Worm (Caenorhabditis elegans): Measurements from ENCODE around the gene clec-171.

Gene clec-171

DNA sequence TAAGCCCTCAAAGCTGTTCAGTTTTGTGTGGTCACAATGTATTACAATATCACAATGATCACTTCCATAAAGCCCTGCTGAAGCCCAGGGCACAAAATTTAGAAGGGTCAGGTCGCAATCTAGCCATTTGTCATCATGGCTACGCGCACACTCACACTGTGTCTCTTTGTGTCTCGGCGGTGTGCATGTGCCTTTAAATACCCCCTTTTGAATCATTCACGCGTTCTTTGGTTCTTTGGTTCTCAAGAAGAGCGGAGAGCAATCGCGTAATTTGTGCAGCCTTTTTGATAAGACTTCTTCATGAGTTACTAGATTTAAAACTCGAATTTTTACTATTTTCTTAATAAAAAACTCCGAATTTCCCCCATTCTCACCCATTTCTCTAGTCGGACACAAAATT is 27.8 kb upstream of the clec-171 start:
- TF ChIP-seq pha-2 (tag; optimal IDR thresholded peaks at IDR 0.05) = no peak
- TF ChIP-seq eyg-1 (tag; optimal IDR thresholded peaks at IDR 0.05) = no peak
- peak; percentile 55 for TF ChIP-seq elt-2 (tag; optimal IDR thresholded peaks at IDR 0.05)
- no peak for TF ChIP-seq ceh-24 (tag; optimal IDR thresholded peaks at IDR 0.05)
- no peak for TF ChIP-seq hlh-6 (tag; optimal IDR thresholded peaks at IDR 0.05)

DNA sequence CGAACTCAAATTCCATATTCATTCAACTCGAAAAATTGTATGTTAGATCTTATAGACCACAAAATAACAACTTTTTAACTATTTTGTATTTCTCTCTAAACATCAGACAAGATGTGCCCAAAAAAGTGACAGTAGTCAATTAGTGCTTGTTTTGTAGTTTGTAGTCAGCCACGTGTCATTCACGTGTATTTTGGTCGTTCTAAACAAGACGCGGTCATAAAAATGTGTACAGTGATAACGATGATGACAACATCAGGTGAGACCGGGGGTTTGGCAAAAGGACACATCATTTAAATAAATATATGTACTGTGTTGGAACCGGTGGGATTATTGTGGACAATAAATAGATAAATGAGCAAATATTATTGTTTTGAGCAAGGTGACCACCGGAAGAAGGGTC is 27.0 kb upstream of the clec-171 start:
- no peak for TF ChIP-seq syd-9 (tag; optimal IDR thresholded peaks at IDR 0.05)
- peak; percentile 70 for TF ChIP-seq elt-2 (tag; optimal IDR thresholded peaks at IDR 0.05)
- TF ChIP-seq fax-1 (tag; optimal IDR thresholded peaks at IDR 0.05) = no peak
- TF ChIP-seq unc-42 (tag; optimal IDR thresholded peaks at IDR 0.05) = no peak
- TF ChIP-seq fkh-6 (tag; optimal IDR thresholded peaks at IDR 0.05) = no peak

DNA sequence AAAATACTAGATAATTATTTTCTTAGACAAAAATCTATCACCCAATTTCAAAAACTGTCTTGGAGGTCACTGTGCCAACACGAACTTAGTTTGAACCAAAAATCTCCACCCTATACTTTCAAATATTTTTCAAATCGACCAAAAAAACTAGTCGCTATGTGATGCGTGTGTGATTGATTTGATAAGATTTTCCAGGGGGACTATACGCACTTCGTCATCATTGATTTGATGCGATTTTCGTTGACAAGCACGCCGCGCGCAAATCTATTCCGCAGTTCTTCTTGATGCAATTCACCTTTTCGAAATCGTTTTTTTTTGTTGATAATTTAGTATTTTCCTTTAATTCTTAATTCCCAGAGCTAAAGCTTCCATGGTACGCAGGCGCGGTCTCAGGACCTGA is 26.3 kb upstream of the clec-171 start:
- no peak for TF ChIP-seq pat-9 (tag; optimal IDR thresholded peaks at IDR 0.05)
- TF ChIP-seq ahr-1 (tag; optimal IDR thresholded peaks at IDR 0.05) = no peak
- TF ChIP-seq rnt-1 (tag; optimal IDR thresholded peaks at IDR 0.05) = no peak

DNA sequence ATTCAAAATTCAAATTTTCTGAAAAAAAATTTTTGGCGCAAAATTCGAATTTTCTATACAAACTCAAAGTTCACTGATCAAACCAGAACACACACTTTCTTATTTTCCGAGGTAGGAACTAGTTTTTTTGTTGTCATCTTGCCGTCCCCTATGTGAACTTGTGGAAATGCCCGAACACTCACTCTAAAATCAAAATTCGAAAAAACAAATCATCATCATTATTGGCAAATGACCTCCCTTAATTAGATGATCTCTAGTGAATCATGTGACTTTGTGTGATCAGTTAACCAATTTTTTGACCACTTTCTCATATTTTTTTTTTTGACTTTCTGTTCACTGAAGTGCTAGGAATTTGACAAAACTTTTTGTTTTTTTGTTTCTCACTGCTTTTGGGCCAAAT is 25.3 kb upstream of the clec-171 start:
- no peak for TF ChIP-seq ztf-16 (tag; optimal IDR thresholded peaks at IDR 0.05)
- TF ChIP-seq odd-2 (tag; optimal IDR thresholded peaks at IDR 0.05) = no peak
- no peak for TF ChIP-seq C08G9.2 (tag; optimal IDR thresholded peaks at IDR 0.05)
- no peak for TF ChIP-seq madf-2 (tag; optimal IDR thresholded peaks at IDR 0.05)
- TF ChIP-seq fkh-6 (tag; optimal IDR thresholded peaks at IDR 0.05) = no peak
- no peak for TF ChIP-seq ceh-31 (tag; optimal IDR thresholded peaks at IDR 0.05)

DNA sequence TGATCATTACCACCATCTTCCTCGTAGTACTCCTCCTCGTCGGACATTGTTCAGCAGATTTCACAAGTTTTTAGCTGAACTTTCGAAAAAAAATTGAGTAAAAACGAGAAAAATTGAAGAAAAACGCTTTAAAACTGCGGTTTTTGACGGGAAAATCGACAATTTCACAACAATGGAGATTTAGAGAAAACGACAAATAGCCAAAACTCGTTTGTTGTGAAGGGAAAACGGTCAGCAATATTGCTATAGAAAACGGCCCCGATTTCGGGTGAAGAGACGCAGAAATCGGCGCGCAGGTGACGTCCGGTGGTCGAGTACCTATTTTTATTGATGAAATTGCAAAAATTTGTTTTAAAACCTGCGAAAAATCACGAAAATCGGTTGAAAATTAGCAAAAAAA is 18.7 kb upstream of the clec-171 start, which contains the start of gene clp-7:
clp-7 (minus strand) TSS at position 47 of the 400 bp plus-strand sequence.
- TF ChIP-seq lin-11 (tag; optimal IDR thresholded peaks at IDR 0.05) (no peak), sox-2 (GFP tag; IDR thresholded peaks at IDR 0.05) (no peak), hlh-6 (tag; optimal IDR thresholded peaks at IDR 0.05) (no peak), pag-3 (tag; optimal IDR thresholded peaks at IDR 0.05; ENCODE audit: borderline replicate concordance) (no peak), elt-2 (tag; optimal IDR thresholded peaks at IDR 0.05) (no peak)

DNA sequence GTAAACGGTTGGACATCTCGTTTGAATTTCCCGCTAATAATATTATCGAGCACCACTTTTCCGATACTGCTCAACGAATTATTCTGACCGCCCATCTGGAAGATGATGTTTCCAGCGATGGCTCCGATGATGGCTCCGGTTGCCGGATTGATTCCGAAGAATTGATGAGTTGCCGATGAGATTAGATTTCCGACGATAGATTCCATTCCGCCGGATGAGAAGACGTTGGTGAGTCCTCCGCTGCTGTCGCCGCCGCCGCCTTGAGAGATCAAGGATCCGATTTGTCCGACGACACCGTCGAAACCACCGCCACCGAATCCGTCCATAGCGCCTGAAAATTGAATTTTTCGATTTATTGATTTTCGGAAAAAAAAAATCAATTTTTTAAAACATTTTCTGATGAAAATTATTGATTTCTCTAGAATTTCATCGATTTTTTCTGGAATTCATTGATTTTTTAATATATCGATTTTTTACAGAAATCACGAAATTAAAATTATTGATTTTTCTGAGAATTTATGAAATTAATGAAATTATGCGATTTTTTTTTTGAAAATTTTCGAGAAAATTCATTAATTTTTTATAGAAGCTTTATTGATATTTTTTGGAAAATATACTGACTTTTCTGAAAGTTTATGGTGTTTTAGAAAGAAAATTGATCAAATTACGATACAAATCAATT is 17.0 kb upstream of the clec-171 start:
- TF ChIP-seq ceh-14 (tag; optimal IDR thresholded peaks at IDR 0.05) (no peak), Y22D7AL.16 (tag; optimal IDR thresholded peaks at IDR 0.05) (no peak), eyg-1 (tag; optimal IDR thresholded peaks at IDR 0.05) (no peak), syd-9 (tag; optimal IDR thresholded peaks at IDR 0.05) (no peak), pax-1 (tag; optimal IDR thresholded peaks at IDR 0.05) (no peak), unc-42 (tag; optimal IDR thresholded peaks at IDR 0.05) (no peak), pqm-1 (tag; optimal IDR thresholded peaks at IDR 0.05) (no peak), pag-3 (tag; optimal IDR thresholded peaks at IDR 0.05; ENCODE audit: borderline replicate concordance) (no peak), C38D4.7 (GFP tag; optimal IDR thresholded peaks at IDR 0.05) (no peak), dve-1 (tag; optimal IDR thresholded peaks at IDR 0.05) (no peak), odd-2 (tag; optimal IDR thresholded peaks at IDR 0.05) (no peak), elt-4 (tag; optimal IDR thresholded peaks at IDR 0.05) (no peak), dmd-4 (tag; optimal IDR thresholded peaks at IDR 0.05; ENCODE audit: borderline replicate concordance) (no peak), elt-2 (tag; optimal IDR thresholded peaks at IDR 0.05) (no peak), ceh-34 (tag; optimal IDR thresholded peaks at IDR 0.05) (no peak)

DNA sequence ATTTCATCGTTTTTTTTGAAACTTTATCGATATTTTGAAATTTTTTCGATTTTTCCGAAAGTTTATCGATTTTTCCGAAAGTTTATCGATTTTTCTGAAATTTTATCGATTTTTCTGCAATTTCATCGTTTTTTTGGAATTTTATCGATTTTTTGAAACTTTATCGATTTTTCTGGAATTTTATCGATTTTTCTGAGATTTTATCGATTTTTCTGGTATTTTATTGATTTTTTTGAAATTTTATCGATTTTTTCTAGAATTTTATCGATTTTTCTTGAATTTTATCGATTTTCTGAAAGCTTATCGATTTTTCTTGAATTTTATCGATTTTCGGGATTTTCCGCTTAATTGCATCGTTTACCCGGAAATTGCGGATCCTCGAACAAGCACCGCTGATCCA is 16.3 kb upstream of the clec-171 start:
- TF ChIP-seq ceh-14 (tag; optimal IDR thresholded peaks at IDR 0.05) = no peak
- no peak for TF ChIP-seq ets-4 (tag; optimal IDR thresholded peaks at IDR 0.05)
- no peak for TF ChIP-seq sox-2 (GFP tag; IDR thresholded peaks at IDR 0.05)
- no peak for TF ChIP-seq syd-9 (tag; optimal IDR thresholded peaks at IDR 0.05)
- TF ChIP-seq T23F11.4 (GFP tag; optimal IDR thresholded peaks at IDR 0.05) = no peak
- peak; percentile 81 for TF ChIP-seq ceh-48 (tag; optimal IDR thresholded peaks at IDR 0.05)

All from whole organism, late embryonic.